Worm (Caenorhabditis elegans): ENCODE data around the gene C07G1.6.

C07G1.6 gene

DNA sequence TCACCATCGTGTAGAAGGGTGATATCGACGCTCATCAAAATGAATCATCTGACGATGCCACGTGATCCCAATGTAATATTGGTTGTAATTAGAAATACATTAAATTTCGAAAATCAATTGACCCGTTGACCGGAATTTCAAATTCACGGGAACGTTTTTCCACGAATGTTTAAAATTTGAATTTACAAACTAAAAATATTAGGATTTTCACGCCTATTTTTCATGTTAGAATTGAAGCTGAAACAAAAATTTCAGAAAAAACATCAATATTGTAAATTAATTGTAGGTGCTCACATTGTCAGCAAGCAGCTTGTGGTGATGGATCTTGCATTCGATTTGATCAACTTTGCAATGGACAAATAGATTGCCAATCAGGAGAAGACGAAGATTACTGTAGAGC lies at the start of gene C07G1.6:
Gene C07G1.6 (minus strand): TSS at position 101 of the 400 bp plus-strand sequence.
- TF ChIP-seq hmbx-1 (tag; optimal IDR thresholded peaks at IDR 0.05), result no peak
- TF ChIP-seq B0310.2 (tag; optimal IDR thresholded peaks at IDR 0.05), result no peak
- no peak for TF ChIP-seq ceh-36 (tag; optimal IDR thresholded peaks at IDR 0.05)
- TF ChIP-seq tbx-37 (GFP tag; conservative IDR thresholded peaks at IDR 0.05), result no peak
- TF ChIP-seq flt-1 (GFP tag; IDR thresholded peaks at IDR 0.05), result no peak
- no peak for TF ChIP-seq tra-4 (tag; optimal IDR thresholded peaks at IDR 0.05)
- no peak for TF ChIP-seq scrt-1 (GFP tag; IDR thresholded peaks at IDR 0.05)
- no peak for TF ChIP-seq sea-1 (GFP tag; conservative IDR thresholded peaks at IDR 0.05)
- TF ChIP-seq tbx-11 (GFP tag; IDR thresholded peaks at IDR 0.05), result no peak
- TF ChIP-seq ama-1 (optimal IDR thresholded peaks at IDR 0.05), result no peak
- no peak for TF ChIP-seq ets-7 (tag; optimal IDR thresholded peaks at IDR 0.05)
- no peak for TF ChIP-seq hnd-1 (tag; optimal IDR thresholded peaks at IDR 0.05)
- no peak for TF ChIP-seq ceh-13 (GFP tag; optimal IDR thresholded peaks at IDR 0.05)
- no peak for TF ChIP-seq hmg-4 (GFP tag; optimal IDR thresholded peaks at IDR 0.05)
- no peak for TF ChIP-seq pes-1 (GFP tag; IDR thresholded peaks at IDR 0.05)

- TF ChIP-seq scrt-1 (GFP tag; IDR thresholded peaks at IDR 0.05), result no peak
- no peak for TF ChIP-seq ets-7 (tag; optimal IDR thresholded peaks at IDR 0.05)
- no peak for TF ChIP-seq F13C5.2 (tag; optimal IDR thresholded peaks at IDR 0.05)
- TF ChIP-seq B0310.2 (tag; optimal IDR thresholded peaks at IDR 0.05), result no peak
- no peak for TF ChIP-seq sea-1 (GFP tag; conservative IDR thresholded peaks at IDR 0.05)
Measured at ce11 chrIV:8259904-8260303, 49.7 kb upstream of the C07G1.6 start, which contains the start of gene K07H8.7. Gene K07H8.7 (minus strand): TSS chrIV:8260004.

DNA sequence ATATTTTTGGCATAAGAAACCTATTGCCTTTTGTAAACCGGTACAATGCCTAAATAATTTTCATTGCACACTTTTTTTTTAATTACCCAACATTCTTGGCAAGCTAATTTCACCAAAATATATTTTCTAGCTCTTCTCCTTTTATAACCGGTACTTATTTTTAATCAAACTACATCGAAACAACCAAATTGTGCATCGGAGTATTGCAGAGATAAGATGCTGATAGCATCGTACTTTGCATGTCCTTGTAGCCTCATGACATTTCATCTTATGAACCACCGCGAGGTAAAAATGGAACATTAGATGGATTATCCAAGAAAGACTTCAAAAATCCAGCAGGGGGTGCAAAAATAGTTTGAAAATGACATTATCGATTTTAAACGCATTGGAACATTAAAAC lies 45.0 kb upstream of the C07G1.6 start:
- TF ChIP-seq sea-1 (GFP tag; conservative IDR thresholded peaks at IDR 0.05), result no peak
- no peak for TF ChIP-seq pes-1 (GFP tag; IDR thresholded peaks at IDR 0.05)
- no peak for TF ChIP-seq ama-1 (optimal IDR thresholded peaks at IDR 0.05)
- TF ChIP-seq hnd-1 (tag; optimal IDR thresholded peaks at IDR 0.05), result no peak
- TF ChIP-seq scrt-1 (GFP tag; IDR thresholded peaks at IDR 0.05), result no peak
- TF ChIP-seq aly-1 (tag; optimal IDR thresholded peaks at IDR 0.05), result no peak
- TF ChIP-seq tbx-37 (GFP tag; conservative IDR thresholded peaks at IDR 0.05), result no peak
- TF ChIP-seq ets-7 (tag; optimal IDR thresholded peaks at IDR 0.05), result no peak
- TF ChIP-seq B0310.2 (tag; optimal IDR thresholded peaks at IDR 0.05), result no peak
- no peak for TF ChIP-seq ceh-13 (GFP tag; optimal IDR thresholded peaks at IDR 0.05)
- TF ChIP-seq flt-1 (GFP tag; IDR thresholded peaks at IDR 0.05), result no peak
- TF ChIP-seq hmbx-1 (tag; optimal IDR thresholded peaks at IDR 0.05), result no peak

DNA sequence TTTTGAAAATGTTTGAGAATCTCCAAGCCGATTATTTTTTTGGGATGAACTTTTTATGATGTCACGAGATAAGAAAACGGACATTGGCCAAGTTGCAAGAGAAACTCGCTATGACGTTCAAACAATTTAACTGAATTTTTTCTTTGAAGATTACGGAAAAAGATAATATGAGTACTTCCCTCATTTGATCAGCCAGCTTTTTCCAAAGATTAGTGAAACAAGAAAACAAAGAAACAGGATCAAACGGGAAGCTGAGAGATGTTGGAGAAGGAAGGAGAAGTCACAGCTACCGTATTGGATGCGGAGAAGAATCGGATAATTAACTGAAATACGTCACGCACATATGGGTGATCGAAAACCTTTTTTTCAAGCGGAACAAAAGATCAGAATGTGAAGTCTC lies 44.0 kb upstream of the C07G1.6 start:
- no peak for TF ChIP-seq F13C5.2 (tag; optimal IDR thresholded peaks at IDR 0.05)
- TF ChIP-seq hnd-1 (tag; optimal IDR thresholded peaks at IDR 0.05), result no peak
- TF ChIP-seq tbx-11 (GFP tag; IDR thresholded peaks at IDR 0.05), result no peak
- TF ChIP-seq hmg-4 (GFP tag; optimal IDR thresholded peaks at IDR 0.05), result no peak
- TF ChIP-seq ceh-36 (tag; optimal IDR thresholded peaks at IDR 0.05), result no peak
- no peak for TF ChIP-seq flt-1 (GFP tag; IDR thresholded peaks at IDR 0.05)
- no peak for TF ChIP-seq ama-1 (optimal IDR thresholded peaks at IDR 0.05)
- TF ChIP-seq B0310.2 (tag; optimal IDR thresholded peaks at IDR 0.05), result no peak
- no peak for TF ChIP-seq tbx-37 (GFP tag; conservative IDR thresholded peaks at IDR 0.05)

DNA sequence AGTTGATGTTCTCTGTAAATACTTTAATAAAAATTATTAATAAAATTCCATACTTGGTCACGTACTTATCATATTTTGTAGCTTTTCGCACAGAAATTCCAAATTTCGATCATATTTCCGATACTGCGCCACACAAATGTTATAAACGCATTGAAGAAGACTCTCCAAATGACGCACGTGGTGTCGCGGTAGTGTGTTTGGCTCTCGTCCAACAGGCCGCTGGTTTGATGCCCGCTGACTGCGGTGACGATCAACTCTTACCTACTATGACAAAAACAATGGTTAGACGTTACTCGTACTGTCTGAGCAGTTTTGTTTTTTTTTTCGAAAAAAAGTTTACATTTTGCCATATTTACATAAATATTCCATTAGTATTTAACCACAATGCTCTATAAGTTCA lies 42.7 kb upstream of the C07G1.6 start:
- peak; percentile 95 for TF ChIP-seq tbx-37 (GFP tag; conservative IDR thresholded peaks at IDR 0.05)
- peak; percentile 91 for TF ChIP-seq aly-1 (tag; optimal IDR thresholded peaks at IDR 0.05)
- TF ChIP-seq hmg-4 (GFP tag; optimal IDR thresholded peaks at IDR 0.05), result no peak
- TF ChIP-seq scrt-1 (GFP tag; IDR thresholded peaks at IDR 0.05), result peak; percentile 96; the same call in 1 of the 2 replicates
- TF ChIP-seq hnd-1 (tag; optimal IDR thresholded peaks at IDR 0.05), result peak; percentile 93
- TF ChIP-seq ama-1 (optimal IDR thresholded peaks at IDR 0.05), result no peak
- peak; percentile 95 for TF ChIP-seq sea-1 (GFP tag; conservative IDR thresholded peaks at IDR 0.05)
- peak; percentile 81 for TF ChIP-seq ets-7 (tag; optimal IDR thresholded peaks at IDR 0.05)
- peak; percentile 97 for TF ChIP-seq ceh-13 (GFP tag; optimal IDR thresholded peaks at IDR 0.05)
- peak; percentile 99 for TF ChIP-seq flt-1 (GFP tag; IDR thresholded peaks at IDR 0.05)
- TF ChIP-seq ceh-36 (tag; optimal IDR thresholded peaks at IDR 0.05), result peak; percentile 97
- peak; percentile 97 for TF ChIP-seq pes-1 (GFP tag; IDR thresholded peaks at IDR 0.05)
- TF ChIP-seq hmbx-1 (tag; optimal IDR thresholded peaks at IDR 0.05), result peak; percentile 92
- TF ChIP-seq tbx-11 (GFP tag; IDR thresholded peaks at IDR 0.05), result peak; percentile 96
- peak; percentile 98 for TF ChIP-seq F13C5.2 (tag; optimal IDR thresholded peaks at IDR 0.05)
- peak; percentile 91 for TF ChIP-seq tra-4 (tag; optimal IDR thresholded peaks at IDR 0.05)
- TF ChIP-seq B0310.2 (tag; optimal IDR thresholded peaks at IDR 0.05), result peak; percentile 97

DNA sequence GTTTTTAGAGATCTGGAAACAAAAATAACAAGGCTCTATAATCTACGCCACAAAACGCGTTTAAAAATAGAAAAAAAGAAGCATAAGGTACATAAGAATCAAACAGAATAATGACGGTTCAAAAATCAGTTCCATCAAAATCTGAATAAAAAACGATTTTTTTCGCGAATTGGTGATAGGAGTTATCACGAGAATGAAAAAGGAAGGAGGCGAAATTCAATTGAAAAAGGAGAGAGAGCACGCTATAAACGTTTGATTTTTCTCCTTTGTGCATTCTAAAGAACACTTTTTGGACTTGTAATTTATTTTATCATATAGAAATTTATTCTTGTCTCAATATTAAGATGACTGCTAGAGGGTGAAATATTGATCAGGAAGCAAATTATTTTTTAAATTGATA lies 41.1 kb upstream of the C07G1.6 start:
- TF ChIP-seq sea-1 (GFP tag; conservative IDR thresholded peaks at IDR 0.05) (no peak), hmg-4 (GFP tag; optimal IDR thresholded peaks at IDR 0.05) (no peak), flt-1 (GFP tag; IDR thresholded peaks at IDR 0.05) (no peak), tbx-11 (GFP tag; IDR thresholded peaks at IDR 0.05) (no peak), ceh-13 (GFP tag; optimal IDR thresholded peaks at IDR 0.05) (no peak), tra-4 (tag; optimal IDR thresholded peaks at IDR 0.05) (no peak), hmbx-1 (tag; optimal IDR thresholded peaks at IDR 0.05) (no peak), ama-1 (optimal IDR thresholded peaks at IDR 0.05) (no peak), ceh-36 (tag; optimal IDR thresholded peaks at IDR 0.05) (no peak), pes-1 (GFP tag; IDR thresholded peaks at IDR 0.05) (no peak), B0310.2 (tag; optimal IDR thresholded peaks at IDR 0.05) (no peak), ets-7 (tag; optimal IDR thresholded peaks at IDR 0.05) (no peak), hnd-1 (tag; optimal IDR thresholded peaks at IDR 0.05) (no peak), scrt-1 (GFP tag; IDR thresholded peaks at IDR 0.05) (no peak), aly-1 (tag; optimal IDR thresholded peaks at IDR 0.05) (no peak), tbx-37 (GFP tag; conservative IDR thresholded peaks at IDR 0.05) (no peak), F13C5.2 (tag; optimal IDR thresholded peaks at IDR 0.05) (no peak)

DNA sequence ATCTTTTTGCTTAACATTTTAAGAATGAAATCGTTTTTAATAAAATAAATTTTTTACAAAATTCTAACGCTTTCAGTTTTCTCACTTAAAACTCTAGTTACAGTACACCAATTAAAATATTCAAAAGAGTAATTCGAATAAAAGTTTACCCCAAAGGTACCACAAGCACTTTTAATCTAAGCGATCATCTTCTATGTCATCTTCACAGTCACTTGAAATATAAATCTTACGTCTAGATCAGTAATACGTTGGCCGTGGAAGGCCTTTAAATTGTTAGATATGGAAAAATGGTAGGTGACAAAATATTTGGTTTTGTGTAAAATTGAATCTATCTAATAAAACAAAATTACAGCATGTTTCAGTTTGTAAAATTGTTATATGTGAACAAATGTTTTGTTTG lies 37.1 kb upstream of the C07G1.6 start:
- TF ChIP-seq tbx-11 (GFP tag; IDR thresholded peaks at IDR 0.05) (no peak), ceh-36 (tag; optimal IDR thresholded peaks at IDR 0.05) (no peak), tbx-37 (GFP tag; conservative IDR thresholded peaks at IDR 0.05) (no peak), ceh-13 (GFP tag; optimal IDR thresholded peaks at IDR 0.05) (no peak), flt-1 (GFP tag; IDR thresholded peaks at IDR 0.05) (no peak), hmbx-1 (tag; optimal IDR thresholded peaks at IDR 0.05) (no peak), F13C5.2 (tag; optimal IDR thresholded peaks at IDR 0.05) (no peak), B0310.2 (tag; optimal IDR thresholded peaks at IDR 0.05) (no peak)
